Worm (Caenorhabditis elegans) whole organism, late embryonic: Measurements from ENCODE around the gene abi-1.

ENCODE experiments used
- ceh-30 ChIP-seq: fragments of 150-350 bp; optimal IDR thresholded peaks from 2 replicates; lab custom pipeline; 2014; ENCODE audit warnings: missing biosample characterization, missing genetic modification characterization
- dve-1 ChIP-seq: sonication (generic microtip); optimal IDR thresholded peaks from 2 replicates; lab custom pipeline; 2017; ENCODE audit warnings: antibody characterized with exemption, mild to moderate bottlenecking, missing genetic modification characterization, missing compliant biosample characterization
- eyg-1 ChIP-seq: sonication (generic microtip); optimal IDR thresholded peaks from 2 replicates; lab custom pipeline; 2016; ENCODE audit warnings: missing genotype, missing genetic modification characterization, missing compliant biosample characterization
- fax-1 ChIP-seq: sonication (generic microtip); optimal IDR thresholded peaks from 2 replicates; lab custom pipeline; 2016; ENCODE audit warnings: missing genotype, missing genetic modification characterization, missing compliant biosample characterization
- madf-2 ChIP-seq: sonication (generic microtip); optimal IDR thresholded peaks from 2 replicates; lab custom pipeline; 2017; ENCODE audit warnings: missing genetic modification characterization, missing compliant biosample characterization
- pax-1 ChIP-seq: fragments of 150-350 bp; optimal IDR thresholded peaks from 2 replicates; lab custom pipeline; 2014; ENCODE audit warnings: missing biosample characterization, missing genetic modification characterization
- unc-3 ChIP-seq, 2 experiments: fragments of 200-800 bp in 1 of 2; sonication (Bioruptor generic) in 1 of 2; sonication (generic microtip) in 1 of 2; conservative IDR thresholded peaks in 1 of 2; optimal IDR thresholded peaks in 1 of 2; 2 replicates each; pipeline versions ENCODE4 v1.3.6 to Lab custom; 2016 to 2022; ENCODE audit warnings: missing compliant biosample characterization in 2 of 2, missing genetic modification characterization in 2 of 2, missing genetic modification reagents in 1 of 2

ce11 chrIII:5680141-5680540, 12.4 kb downstream of the abi-1 start, which contains the start of gene pst-2:
- TF ChIP-seq eyg-1 (tag; lab: Kevin White, UChicago) (no peak), unc-3 (GFP tag; conservative IDR thresholded peaks at IDR 0.05; lab: Robert Waterston, UW) (no peak), unc-3 (tag; optimal IDR thresholded peaks at IDR 0.05; lab: Kevin White, UChicago) (no peak), madf-2 (tag; lab: Kevin White, UChicago) (no peak), dve-1 (tag; lab: Kevin White, UChicago) (no peak), fax-1 (tag; lab: Kevin White, UChicago) (no peak), ceh-30 (no peak), pax-1 (tag; lab: Kevin White, UChicago) (no peak)
